Worm (Caenorhabditis elegans) whole organism, midembryonic: ENCODE results near the gene C10A4.4.

Source experiments
- T22C8.4 ChIP-seq: fragments of 200-800 bp; sonication (Bioruptor generic); IDR thresholded peaks from 2 replicates; pipeline ENCODE4 v1.3.6; 2022; ENCODE audit warnings: missing genetic modification characterization, missing compliant biosample characterization
- cog-1 ChIP-seq: sonication (generic microtip); optimal IDR thresholded peaks from 2 replicates; lab custom pipeline; 2016; ENCODE audit warnings: missing genetic modification characterization, missing compliant biosample characterization
- flt-1 ChIP-seq: fragments of 200-800 bp; sonication (Bioruptor generic); IDR thresholded peaks from 2 replicates; pipeline ENCODE4 v1.3.6; 2022; ENCODE audit warnings: missing genetic modification characterization, missing compliant biosample characterization
- klf-2 ChIP-seq: fragments of 200-800 bp; sonication (Bioruptor generic); conservative IDR thresholded peaks from 2 replicates; pipeline ENCODE4 v1.3.6; 2022; ENCODE audit warnings: missing genetic modification reagents, missing genetic modification characterization, missing compliant biosample characterization
- med-1 ChIP-seq: sonication (generic microtip); optimal IDR thresholded peaks from 2 replicates; lab custom pipeline; 2017; ENCODE audit warnings: missing genetic modification characterization, mild to moderate bottlenecking, missing compliant biosample characterization, antibody characterized with exemption, missing genetic modification reagents; ENCODE audit not compliant: insufficient read depth
- ref-1 ChIP-seq: fragments of 200-800 bp; sonication (Bioruptor generic); conservative IDR thresholded peaks from 2 replicates; pipeline ENCODE4 v1.3.6; 2022; ENCODE audit warnings: missing genetic modification reagents, missing genetic modification characterization, missing compliant biosample characterization
- tab-1 ChIP-seq: fragments of 200-800 bp; sonication (Bioruptor generic); IDR thresholded peaks from 2 replicates; pipeline ENCODE4 v1.3.6; 2022; ENCODE audit warnings: missing genetic modification characterization, missing compliant biosample characterization
- ztf-23 ChIP-seq: fragments of 200-800 bp; sonication (Bioruptor generic); IDR thresholded peaks from 2 replicates; pipeline ENCODE4 v1.3.6; 2022; ENCODE audit warnings: missing genetic modification reagents, missing genetic modification characterization, missing compliant biosample characterization
- ztf-29 ChIP-seq: fragments of 200-800 bp; sonication (Bioruptor generic); IDR thresholded peaks from 2 replicates; pipeline ENCODE4 v1.3.6; 2022; ENCODE audit warnings: missing genetic modification reagents, missing genetic modification characterization, missing compliant biosample characterization

C10A4.4 gene

ce11 chrX:7404551-7404950 is 3.7 kb downstream of the C10A4.4 start:
- TF ChIP-seq T22C8.4 (GFP tag; lab: Robert Waterston, UW) (no peak), ref-1 (GFP tag; lab: Robert Waterston, UW) (no peak), med-1 (GFP tag; lab: Kevin White, UChicago) (no peak), tab-1 (GFP tag; lab: Robert Waterston, UW) (no peak), klf-2 (GFP tag; lab: Robert Waterston, UW) (no peak), cog-1 (tag; lab: Kevin White, UChicago) (no peak), flt-1 (no peak), ztf-29 (no peak), ztf-23 (GFP tag; lab: Robert Waterston, UW) (no peak)

DNA sequence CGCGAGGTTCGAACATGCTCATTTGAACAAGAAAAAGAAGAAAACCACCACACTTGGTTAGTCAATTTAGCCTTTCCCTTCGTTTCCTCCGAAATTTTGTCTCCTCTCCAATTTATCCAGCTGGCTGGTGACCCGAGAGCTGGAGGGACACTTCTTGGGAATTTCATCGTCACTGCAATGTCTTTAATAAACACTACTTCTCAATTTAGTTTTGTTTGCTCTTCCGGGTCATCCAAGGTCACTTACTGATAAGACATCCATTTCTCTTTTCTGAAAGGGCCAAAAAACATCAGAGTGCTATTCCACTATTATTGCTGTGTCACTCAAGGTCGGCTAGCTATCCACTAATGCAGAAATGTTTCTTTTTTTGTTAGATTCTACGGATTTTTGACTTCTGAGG is 4.5 kb downstream of the C10A4.4 start, which contains the start of gene C10A4.3:
TSS of gene C10A4.3 (plus strand) at position 301 of the 400 bp plus-strand sequence.
- TF ChIP-seq klf-2 (GFP tag; lab: Robert Waterston, UW) (no peak), flt-1 (no peak), med-1 (GFP tag; lab: Kevin White, UChicago) (no peak), cog-1 (tag; lab: Kevin White, UChicago) (no peak), tab-1 (GFP tag; lab: Robert Waterston, UW) (no peak), ztf-23 (GFP tag; lab: Robert Waterston, UW) (no peak), ztf-29 (no peak), T22C8.4 (GFP tag; lab: Robert Waterston, UW) (no peak)

DNA sequence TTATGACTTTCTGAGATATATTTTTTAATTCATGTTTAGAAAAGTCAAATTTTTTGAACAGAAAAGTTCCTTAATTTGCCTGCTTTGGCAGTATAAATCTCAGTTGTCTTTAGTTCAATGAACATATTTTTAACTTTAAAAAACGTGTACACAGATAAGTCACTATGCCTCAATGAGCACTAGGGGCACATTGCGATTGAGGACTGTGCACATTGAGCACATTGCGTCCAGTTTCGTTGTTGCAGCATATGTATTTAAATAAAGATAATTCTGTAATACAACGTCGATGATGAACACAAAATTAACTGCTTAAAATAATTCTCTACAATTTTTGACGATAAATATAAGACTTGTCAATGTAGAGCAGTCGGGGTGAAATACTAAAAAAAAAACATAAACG is 6.9 kb downstream of the C10A4.4 start:
- TF ChIP-seq tab-1 (GFP tag; lab: Robert Waterston, UW) (no peak), ref-1 (GFP tag; lab: Robert Waterston, UW) (no peak), ztf-23 (GFP tag; lab: Robert Waterston, UW) (no peak)

- no peak for TF ChIP-seq ztf-29
- TF ChIP-seq flt-1: no peak
- no peak for TF ChIP-seq ref-1 (GFP tag; lab: Robert Waterston, UW)
- no peak for TF ChIP-seq tab-1 (GFP tag; lab: Robert Waterston, UW)
- TF ChIP-seq klf-2 (GFP tag; lab: Robert Waterston, UW): no peak
- no peak for TF ChIP-seq med-1 (GFP tag; lab: Kevin White, UChicago)
- TF ChIP-seq T22C8.4 (GFP tag; lab: Robert Waterston, UW): no peak
- no peak for TF ChIP-seq cog-1 (tag; lab: Kevin White, UChicago)
- no peak for TF ChIP-seq ztf-23 (GFP tag; lab: Robert Waterston, UW)
Observed at ce11 chrX:7409030-7409429, 8.1 kb downstream of the C10A4.4 start.

DNA sequence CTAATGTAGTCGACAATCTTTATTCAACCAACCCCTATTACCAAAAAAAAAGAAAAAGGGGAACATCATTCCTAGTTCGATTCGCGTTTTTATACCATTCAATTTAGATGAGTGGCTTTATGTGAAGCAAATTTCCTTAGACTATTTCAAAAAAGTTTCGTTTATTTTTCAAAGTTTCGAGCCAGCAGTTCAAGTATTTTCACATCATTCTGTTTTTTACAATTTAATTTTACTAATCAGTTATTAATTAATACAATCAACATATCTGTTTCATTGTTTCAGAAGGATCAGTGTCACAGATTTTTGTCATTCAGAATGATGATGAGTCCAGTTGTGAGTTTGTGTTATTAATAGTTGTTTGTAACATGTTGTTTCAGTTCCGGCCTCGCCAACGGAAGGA is 9.0 kb downstream of the C10A4.4 start, which contains the start of gene C10A4.2:
TSS of gene C10A4.2 (plus strand) at position 301 of the 400 bp plus-strand sequence.
- TF ChIP-seq flt-1 (no peak), T22C8.4 (GFP tag; lab: Robert Waterston, UW) (no peak), klf-2 (GFP tag; lab: Robert Waterston, UW) (no peak), ref-1 (GFP tag; lab: Robert Waterston, UW) (no peak), cog-1 (tag; lab: Kevin White, UChicago) (no peak), ztf-23 (GFP tag; lab: Robert Waterston, UW) (no peak), ztf-29 (no peak), med-1 (GFP tag; lab: Kevin White, UChicago) (no peak), tab-1 (GFP tag; lab: Robert Waterston, UW) (no peak)

- no peak for TF ChIP-seq cog-1 (tag; lab: Kevin White, UChicago)
- no peak for TF ChIP-seq ztf-23 (GFP tag; lab: Robert Waterston, UW)
- TF ChIP-seq ref-1 (GFP tag; lab: Robert Waterston, UW): no peak
- no peak for TF ChIP-seq tab-1 (GFP tag; lab: Robert Waterston, UW)
- no peak for TF ChIP-seq klf-2 (GFP tag; lab: Robert Waterston, UW)
- TF ChIP-seq flt-1: no peak
- TF ChIP-seq T22C8.4 (GFP tag; lab: Robert Waterston, UW): no peak
- TF ChIP-seq med-1 (GFP tag; lab: Kevin White, UChicago): no peak
- TF ChIP-seq ztf-29: no peak
Observed at ce11 chrX:7415420-7415819, 14.5 kb downstream of the C10A4.4 start, which contains the start of gene C10A4.7. C10A4.7 (minus strand) TSS chrX:7415520.

DNA sequence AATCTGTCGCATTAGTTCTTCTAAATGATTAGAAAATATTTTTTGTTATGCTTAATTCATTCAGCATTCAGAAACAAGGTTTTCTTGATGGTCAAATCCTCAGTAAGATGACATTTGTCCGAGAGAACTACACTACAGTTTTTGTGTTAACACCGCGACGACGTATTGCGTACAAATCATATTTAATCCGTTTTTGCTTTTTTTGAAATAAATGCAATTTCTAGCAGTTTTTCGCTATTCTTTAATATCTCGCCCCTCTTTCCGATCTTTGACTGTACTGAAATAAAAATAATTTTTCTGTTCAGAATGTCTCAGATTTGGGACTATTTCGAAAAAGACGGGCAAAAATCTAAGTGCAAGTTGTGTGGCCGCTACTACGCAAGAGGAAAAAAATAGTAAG is 15.2 kb downstream of the C10A4.4 start, which contains the start of gene C10A4.1:
TSS of gene C10A4.1 (plus strand) at position 301 of the 400 bp plus-strand sequence.
- TF ChIP-seq ztf-23 (GFP tag; lab: Robert Waterston, UW): no peak
- no peak for TF ChIP-seq ztf-29
- TF ChIP-seq T22C8.4 (GFP tag; lab: Robert Waterston, UW): no peak
- no peak for TF ChIP-seq med-1 (GFP tag; lab: Kevin White, UChicago)
- no peak for TF ChIP-seq tab-1 (GFP tag; lab: Robert Waterston, UW)
- no peak for TF ChIP-seq cog-1 (tag; lab: Kevin White, UChicago)
- TF ChIP-seq flt-1: no peak
- no peak for TF ChIP-seq klf-2 (GFP tag; lab: Robert Waterston, UW)
- TF ChIP-seq ref-1 (GFP tag; lab: Robert Waterston, UW): no peak

ce11 chrX:7420571-7420970 is 19.7 kb downstream of the C10A4.4 start, which contains the start of gene C10A4.9:
C10A4.9 (plus strand) TSS chrX:7420871.
- TF ChIP-seq cog-1 (tag; lab: Kevin White, UChicago) (no peak), klf-2 (GFP tag; lab: Robert Waterston, UW) (no peak), tab-1 (GFP tag; lab: Robert Waterston, UW) (no peak), ztf-29 (no peak), ztf-23 (GFP tag; lab: Robert Waterston, UW) (no peak), med-1 (GFP tag; lab: Kevin White, UChicago) (no peak), T22C8.4 (GFP tag; lab: Robert Waterston, UW) (no peak), flt-1 (no peak), ref-1 (GFP tag; lab: Robert Waterston, UW) (no peak)

ce11 chrX:7424813-7425212 is 23.9 kb downstream of the C10A4.4 start, which contains the start of gene mnm-2:
mnm-2 (minus strand) TSS chrX:7424913.
- TF ChIP-seq flt-1: no peak
- TF ChIP-seq ztf-23 (GFP tag; lab: Robert Waterston, UW): no peak
